Fruit fly (Drosophila melanogaster) whole organism, wandering third instar larva: Measurements from ENCODE around the gene Obp99c.
A peak's percentile ranks its signal among the peaks of the same experiment; 100 is the strongest.

Source experiments
- CG32264 ChIP-seq: fragments of 200-800 bp; sonication (Bioruptor generic); optimal IDR thresholded peaks from 2 replicates; lab custom pipeline; 2016; ENCODE audit warnings: missing biosample characterization, missing genetic modification characterization
- CG9705 ChIP-seq: fragments of 200-800 bp; sonication (Bioruptor generic); optimal IDR thresholded peaks from 2 replicates; lab custom pipeline; 2018; ENCODE audit warnings: missing biosample characterization, mild to moderate bottlenecking, missing genetic modification characterization
- Dfd ChIP-seq: fragments of >200 bp; optimal IDR thresholded peaks from 2 replicates; lab custom pipeline; 2017; ENCODE audit warnings: missing biosample characterization, missing genetic modification characterization
- GATAd ChIP-seq: sonication (Bioruptor generic); optimal IDR thresholded peaks from 2 replicates; lab custom pipeline; 2016; ENCODE audit warnings: missing biosample characterization, missing genetic modification characterization
- HLH106 ChIP-seq: fragments of 200-800 bp; optimal IDR thresholded peaks from 3 replicates; lab custom pipeline; 2019; ENCODE audit warnings: missing biosample characterization, mild to moderate bottlenecking, missing genetic modification characterization, moderate library complexity
- Hnf4 ChIP-seq: fragments of 200-800 bp; sonication (Bioruptor generic); optimal IDR thresholded peaks from 2 replicates; lab custom pipeline; 2016; ENCODE audit warnings: missing biosample characterization, mild to moderate bottlenecking, missing genetic modification characterization
- Hr78 ChIP-seq: fragments of >200 bp; optimal IDR thresholded peaks from 2 replicates; lab custom pipeline; 2017; ENCODE audit warnings: missing biosample characterization, missing genetic modification characterization
- Hr83 ChIP-seq: fragments of 200-300 bp; sonication (Bioruptor generic); optimal IDR thresholded peaks from 2 replicates; lab custom pipeline; 2016; ENCODE audit warnings: missing biosample characterization, mild to moderate bottlenecking, missing genetic modification characterization, moderate library complexity; ENCODE audit not compliant: poor library complexity, severe bottlenecking
- Jra ChIP-seq: sonication (Bioruptor generic); optimal IDR thresholded peaks from 2 replicates; lab custom pipeline; 2016; ENCODE audit warnings: missing biosample characterization, missing genetic modification characterization
- Mio ChIP-seq: sonication (Bioruptor generic); optimal IDR thresholded peaks from 2 replicates; lab custom pipeline; 2016; ENCODE audit warnings: missing biosample characterization, missing genetic modification characterization
- Myc ChIP-seq: fragments of >200 bp; optimal IDR thresholded peaks from 2 replicates; lab custom pipeline; 2017
- OdsH ChIP-seq: fragments of 200-800 bp; sonication (Bioruptor generic); optimal IDR thresholded peaks from 2 replicates; lab custom pipeline; 2016; ENCODE audit warnings: missing biosample characterization, mild to moderate bottlenecking, missing genetic modification characterization
- Rel ChIP-seq, 2 experiments: fragments of 200-800 bp; sonication (Bioruptor generic) in 1 of 2; optimal IDR thresholded peaks; 2 replicates in 1 of 2; 3 replicates in 1 of 2; lab custom pipeline; 2016 to 2019; ENCODE audit warnings: mild to moderate bottlenecking in 2 of 2, missing biosample characterization in 2 of 2, missing genetic modification characterization in 2 of 2, moderate library complexity in 1 of 2
- Sp1 ChIP-seq: fragments of 200-800 bp; sonication (Bioruptor generic); optimal IDR thresholded peaks from 3 replicates; lab custom pipeline; 2019; ENCODE audit warnings: missing biosample characterization, mild to moderate bottlenecking, missing genetic modification characterization, moderate library complexity
- Vsx2 ChIP-seq: fragments of 200-300, 225-300 bp; sonication (Bioruptor generic); optimal IDR thresholded peaks from 2 replicates; lab custom pipeline; 2018; ENCODE audit warnings: missing biosample characterization, missing genetic modification characterization; ENCODE audit not compliant: partially characterized antibody
- br ChIP-seq: fragments of 200-800 bp; sonication (Bioruptor generic); optimal IDR thresholded peaks from 2 replicates; lab custom pipeline; 2016; ENCODE audit warnings: missing biosample characterization, missing genetic modification characterization
- dl ChIP-seq, 2 experiments: fragments of 175-275, 200-275 bp in 1 of 2; fragments of 200-275 bp in 1 of 2; sonication (Bioruptor generic); optimal IDR thresholded peaks; lab custom pipeline; 2018; ENCODE audit warnings: mild to moderate bottlenecking in 2 of 2, missing biosample characterization in 2 of 2, missing genetic modification characterization in 2 of 2, moderate library complexity in 2 of 2; ENCODE audit not compliant: partially characterized antibody in 2 of 2, insufficient read depth in 1 of 2
- ey ChIP-seq: fragments of 200-800 bp; sonication (Bioruptor generic); optimal IDR thresholded peaks from 2 replicates; lab custom pipeline; 2016; ENCODE audit warnings: missing biosample characterization, missing genetic modification characterization
- foxo ChIP-seq, 2 experiments: fragments of 200-800 bp; sonication (Bioruptor generic); optimal IDR thresholded peaks; 2 replicates in 1 of 2; 3 replicates in 1 of 2; lab custom pipeline; 2016 to 2017; ENCODE audit warnings: missing biosample characterization in 2 of 2, missing genetic modification characterization in 2 of 2
- fru ChIP-seq: fragments of 200-800 bp; sonication (Bioruptor generic); optimal IDR thresholded peaks from 3 replicates; lab custom pipeline; 2016; ENCODE audit warnings: missing biosample characterization, mild to moderate bottlenecking, missing genetic modification characterization
- h ChIP-seq: fragments of 200-800 bp; sonication (Bioruptor generic); optimal IDR thresholded peaks from 3 replicates; lab custom pipeline; 2016; ENCODE audit warnings: missing biosample characterization, mild to moderate bottlenecking, missing genetic modification characterization
- jim ChIP-seq: fragments of 175-275, 200-325 bp; sonication (Bioruptor generic); optimal IDR thresholded peaks from 2 replicates; lab custom pipeline; 2016; ENCODE audit warnings: missing biosample characterization, mild to moderate bottlenecking, missing genetic modification characterization
- lola ChIP-seq: fragments of >200 bp; optimal IDR thresholded peaks from 2 replicates; lab custom pipeline; 2017; ENCODE audit warnings: missing biosample characterization, missing genetic modification characterization
- psq ChIP-seq: fragments of 200-800 bp; sonication (Bioruptor generic); optimal IDR thresholded peaks from 3 replicates; lab custom pipeline; 2017; ENCODE audit warnings: missing biosample characterization, mild to moderate bottlenecking, missing genetic modification characterization, moderate library complexity
- rgr ChIP-seq: fragments of 200-800 bp; sonication (Bioruptor generic); optimal IDR thresholded peaks from 3 replicates; lab custom pipeline; 2016; ENCODE audit warnings: missing biosample characterization, mild to moderate bottlenecking, missing genetic modification characterization
- woc ChIP-seq: sonication (Bioruptor generic); optimal IDR thresholded peaks from 2 replicates; lab custom pipeline; 2016; ENCODE audit warnings: missing biosample characterization, mild to moderate bottlenecking, missing genetic modification characterization

The Obp99c gene

DNA sequence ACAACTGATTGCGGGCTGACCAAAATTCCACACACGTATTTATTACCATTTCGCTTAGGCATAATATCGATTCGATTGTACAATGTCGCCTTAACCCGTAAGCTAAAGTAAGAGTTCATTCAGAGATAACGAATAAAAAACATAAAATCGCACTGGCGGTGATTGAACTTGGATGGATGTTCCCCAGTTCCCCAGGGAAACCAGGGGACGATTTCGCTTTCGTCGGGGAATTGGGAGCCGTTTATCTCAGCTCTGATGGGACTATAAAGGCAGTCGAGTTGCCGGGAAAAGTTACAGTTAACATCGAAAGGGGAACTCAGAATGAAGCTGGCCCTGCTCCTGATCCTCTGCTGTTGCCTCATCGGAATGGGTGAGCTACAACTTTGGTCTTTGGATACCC lies 33.1 kb upstream of the Obp99c start, which contains the start of gene CG34296:
TSS of gene CG34296 (plus strand) at position 301 of the 400 bp plus-strand sequence.
- TF ChIP-seq woc (GFP tag; lab: Kevin White, UChicago) = no peak
- TF ChIP-seq rgr (GFP tag; lab: Kevin White, UChicago) = no peak
- no peak for TF ChIP-seq ey (GFP tag; lab: Kevin White, UChicago)
- TF ChIP-seq foxo (GFP tag; optimal IDR thresholded peaks at IDR 0.05; lab: Kevin White, UChicago) = no peak
- TF ChIP-seq Myc (lab: Kevin White, UChicago) = no peak
- TF ChIP-seq HLH106 (tag; lab: Kevin White, UChicago) = no peak
- no peak for TF ChIP-seq CG32264 (GFP tag; lab: Kevin White, UChicago)
- TF ChIP-seq jim (GFP tag; lab: Kevin White, UChicago) = no peak
- no peak for TF ChIP-seq GATAd (GFP tag; lab: Kevin White, UChicago)
- no peak for TF ChIP-seq Dfd

DNA sequence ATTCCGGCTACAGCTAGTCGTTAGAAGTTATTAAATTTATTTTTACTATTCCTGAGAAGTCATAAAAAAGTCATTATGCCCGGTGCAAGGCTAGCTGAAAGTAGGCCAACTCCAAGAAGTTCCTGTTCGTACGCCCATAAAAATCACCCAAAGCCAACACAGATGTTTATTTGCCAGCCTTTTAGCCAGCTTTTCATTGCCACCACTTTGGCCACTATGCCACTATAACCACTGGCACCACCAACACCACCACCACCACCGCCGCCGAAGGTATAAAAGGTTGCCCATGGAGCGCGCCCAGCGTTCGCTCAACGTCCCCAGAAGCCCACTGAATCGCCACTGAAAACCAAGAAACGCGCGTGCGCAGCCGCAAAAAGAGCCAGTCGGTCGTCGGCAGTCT lies 29.3 kb upstream of the Obp99c start, which contains the start of gene CG15506:
TSS of gene CG15506 (plus strand) at position 301 of the 400 bp plus-strand sequence.
- TF ChIP-seq fru (GFP tag; lab: Kevin White, UChicago) = no peak
- no peak for TF ChIP-seq Hnf4 (GFP tag; lab: Kevin White, UChicago)
- no peak for TF ChIP-seq Myc (lab: Kevin White, UChicago)
- TF ChIP-seq Rel (GFP tag; optimal IDR thresholded peaks at IDR 0.05; lab: Kevin White, UChicago) = no peak
- TF ChIP-seq Rel (tag; optimal IDR thresholded peaks at IDR 0.05; lab: Kevin White, UChicago) = no peak
- TF ChIP-seq psq = no peak
- no peak for TF ChIP-seq woc (GFP tag; lab: Kevin White, UChicago)

DNA sequence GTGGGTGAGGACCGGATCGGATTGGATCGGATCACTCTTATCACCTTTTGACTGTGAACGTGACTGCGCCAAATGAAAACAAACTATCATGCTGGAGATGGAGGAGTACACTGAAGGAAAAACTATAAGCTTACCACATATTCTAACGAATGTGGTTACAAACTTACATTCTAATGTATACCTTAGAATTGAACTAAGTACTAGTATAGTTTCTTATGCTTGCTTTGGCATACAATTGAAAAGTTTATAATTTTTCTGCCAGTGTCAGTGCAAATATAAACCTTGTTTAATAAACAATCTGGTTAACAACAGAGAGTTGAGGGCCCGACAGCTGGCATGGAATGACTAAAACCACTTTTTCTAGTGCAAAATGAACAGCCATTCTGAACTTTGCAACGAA lies 28.4 kb upstream of the Obp99c start:
- TF ChIP-seq Vsx2 (GFP tag; lab: Kevin White, UChicago) = no peak
- no peak for TF ChIP-seq dl (GFP tag; optimal IDR thresholded peaks at IDR 0.05; lab: Kevin White, UChicago; ENCODE audit: insufficient read depth in 1 of 2, partially characterized antibody in 2 of 2)
- no peak for TF ChIP-seq Rel (GFP tag; optimal IDR thresholded peaks at IDR 0.05; lab: Kevin White, UChicago)
- TF ChIP-seq Rel (tag; optimal IDR thresholded peaks at IDR 0.05; lab: Kevin White, UChicago) = no peak
- no peak for TF ChIP-seq Hr83 (GFP tag; lab: Kevin White, UChicago)
- no peak for TF ChIP-seq Myc (lab: Kevin White, UChicago)
- no peak for TF ChIP-seq Dfd
- TF ChIP-seq HLH106 (tag; lab: Kevin White, UChicago) = no peak
- TF ChIP-seq Hr78 = no peak
- TF ChIP-seq jim (GFP tag; lab: Kevin White, UChicago) = no peak
- no peak for TF ChIP-seq fru (GFP tag; lab: Kevin White, UChicago)
- no peak for TF ChIP-seq Jra (GFP tag; lab: Kevin White, UChicago)
- TF ChIP-seq Mio (GFP tag; lab: Kevin White, UChicago) = no peak
- no peak for TF ChIP-seq GATAd (GFP tag; lab: Kevin White, UChicago)
- TF ChIP-seq OdsH = no peak
- TF ChIP-seq CG32264 (GFP tag; lab: Kevin White, UChicago) = no peak
- TF ChIP-seq lola (GFP tag; lab: Kevin White, UChicago) = no peak
- TF ChIP-seq woc (GFP tag; lab: Kevin White, UChicago) = no peak

DNA sequence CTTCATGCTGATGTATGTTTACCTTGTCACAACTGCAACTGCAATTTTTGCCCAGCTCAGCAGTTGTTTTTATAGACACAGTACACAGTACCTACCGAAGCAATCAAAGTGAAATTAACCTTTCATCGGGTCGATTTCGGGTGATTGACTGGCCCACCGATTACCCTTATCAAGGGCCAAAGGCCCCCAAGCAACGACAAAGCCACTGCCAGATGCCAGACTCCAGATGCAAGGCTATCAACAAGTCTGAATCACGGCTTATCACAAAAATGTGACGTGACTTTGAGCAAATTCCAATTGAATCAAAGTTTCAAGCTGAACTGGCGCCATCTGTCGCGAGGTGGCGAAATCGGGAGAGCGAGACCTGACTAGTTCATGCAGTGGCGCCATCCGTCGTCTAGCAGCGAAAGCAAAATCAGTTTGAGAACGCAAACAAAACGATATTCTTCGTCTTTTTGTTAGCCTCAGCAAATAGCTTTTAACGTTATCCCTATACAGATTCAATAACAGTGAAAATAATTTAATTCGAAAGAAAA lies 27.7 kb upstream of the Obp99c start, which contains the start of gene Obp99b:
TSS of gene Obp99b (minus strand) at position 115 of the 536 bp plus-strand sequence.
- TF ChIP-seq OdsH (peak; percentile 35), Hnf4 (GFP tag; lab: Kevin White, UChicago) (peak; percentile 24), GATAd (GFP tag; lab: Kevin White, UChicago) (peak; percentile 31), Sp1 (GFP tag; lab: Kevin White, UChicago) (peak; percentile 36), CG9705 (GFP tag; lab: Kevin White, UChicago) (peak; percentile 37), br (GFP tag; lab: Kevin White, UChicago) (peak; percentile 49), HLH106 (tag; lab: Kevin White, UChicago) (peak; percentile 4), foxo (GFP tag; optimal IDR thresholded peaks at IDR 0.05; lab: Kevin White, UChicago) (peak in 1 of 2 experiments; percentile 49), Vsx2 (GFP tag; lab: Kevin White, UChicago) (no peak), fru (GFP tag; lab: Kevin White, UChicago) (peak; percentile 16), h (GFP tag; lab: Kevin White, UChicago) (peak; percentile 28), rgr (GFP tag; lab: Kevin White, UChicago) (peak; percentile 38), CG32264 (GFP tag; lab: Kevin White, UChicago) (no peak), Jra (GFP tag; lab: Kevin White, UChicago) (no peak)
